Worm (Caenorhabditis elegans) whole organism, L4 larva: ENCODE data around the gene sri-28.

Experiments used
- D1046.2 ChIP-seq: fragments of 200-800 bp; sonication (Bioruptor generic); IDR thresholded peaks from 2 replicates; pipeline ENCODE4 v1.3.6; 2022; ENCODE audit warnings: missing genetic modification characterization, missing compliant biosample characterization
- F26F4.8 ChIP-seq: fragments of 200-800 bp; sonication (Bioruptor generic); conservative IDR thresholded peaks from 2 replicates; pipeline ENCODE4 v1.3.6; 2022; ENCODE audit warnings: missing genetic modification characterization, missing compliant biosample characterization
- F37D6.2 ChIP-seq: sonication (generic microtip); optimal IDR thresholded peaks from 2 replicates; lab custom pipeline; 2016; ENCODE audit warnings: mild to moderate bottlenecking, missing genetic modification characterization, missing compliant biosample characterization
- T26A8.4 ChIP-seq: fragments of 200-800 bp; sonication (Bioruptor generic); IDR thresholded peaks from 2 replicates; pipeline ENCODE4 v1.3.6; 2022; ENCODE audit warnings: missing genetic modification characterization, missing compliant biosample characterization
- Y48G9A.11 ChIP-seq: fragments of 200-800 bp; sonication (Bioruptor generic); IDR thresholded peaks from 2 replicates; pipeline ENCODE4 v1.3.6; 2022; ENCODE audit warnings: missing genetic modification reagents, missing genetic modification characterization, missing compliant biosample characterization
- ama-1 ChIP-seq: fragments of 150-350 bp; optimal IDR thresholded peaks from 2 replicates; lab custom pipeline; 2014; ENCODE audit warnings: inconsistent platforms, mixed read lengths
- cey-2 ChIP-seq: sonication (generic microtip); optimal IDR thresholded peaks from 3 replicates; lab custom pipeline; 2017; ENCODE audit warnings: missing genetic modification characterization, mild to moderate bottlenecking, missing compliant biosample characterization, antibody characterized with exemption, borderline replicate concordance; ENCODE audit not compliant: insufficient read depth
- daf-12 ChIP-seq: fragments of 150-350 bp; optimal IDR thresholded peaks from 2 replicates; lab custom pipeline; 2014; ENCODE audit warnings: missing biosample characterization, missing genetic modification reagents, missing genetic modification characterization
- daf-8 ChIP-seq: fragments of 200-800 bp; sonication (Bioruptor generic); IDR thresholded peaks from 2 replicates; pipeline ENCODE4 v1.3.6; 2022; ENCODE audit warnings: missing genetic modification characterization, missing compliant biosample characterization
- dmd-8 ChIP-seq: fragments of 200-800 bp; sonication (Bioruptor generic); IDR thresholded peaks from 2 replicates; pipeline ENCODE4 v1.3.6; 2022; ENCODE audit warnings: missing genetic modification characterization, missing compliant biosample characterization
- duxl-1 ChIP-seq: sonication (generic microtip); optimal IDR thresholded peaks from 2 replicates; lab custom pipeline; 2016; ENCODE audit warnings: mild to moderate bottlenecking, missing genetic modification characterization, moderate library complexity, missing compliant biosample characterization; ENCODE audit not compliant: poor library complexity
- egl-43 ChIP-seq: fragments of 200-800 bp; sonication (Bioruptor generic); IDR thresholded peaks from 2 replicates; pipeline ENCODE4 v1.3.6; 2022; ENCODE audit warnings: missing genetic modification reagents, missing genetic modification characterization, missing compliant biosample characterization
- fos-1 ChIP-seq: fragments of 150-350 bp; optimal IDR thresholded peaks from 2 replicates; lab custom pipeline; 2014; ENCODE audit warnings: missing biosample characterization, missing genetic modification characterization
- hif-1 ChIP-seq, 2 experiments: sonication (generic microtip); optimal IDR thresholded peaks; 2 replicates each; lab custom pipeline; 2016 to 2017; ENCODE audit warnings: missing compliant biosample characterization in 2 of 2, missing genetic modification characterization in 2 of 2, missing genetic modification reagents in 2 of 2, missing genotype in 2 of 2, mild to moderate bottlenecking in 1 of 2
- hmg-1.1 ChIP-seq: fragments of 200-800 bp; sonication (Bioruptor generic); IDR thresholded peaks from 2 replicates; pipeline ENCODE4 v1.3.6; 2022; ENCODE audit warnings: missing genetic modification reagents, missing genetic modification characterization, missing compliant biosample characterization
- lim-7 ChIP-seq: fragments of 200-800 bp; sonication (Bioruptor generic); IDR thresholded peaks from 2 replicates; pipeline ENCODE4 v1.3.6; 2022; ENCODE audit warnings: missing genetic modification characterization, missing compliant biosample characterization
- lin-1 ChIP-seq: fragments of 200-800 bp; sonication (Bioruptor generic); IDR thresholded peaks from 2 replicates; pipeline ENCODE4 v1.3.6; 2022; ENCODE audit warnings: missing genetic modification reagents, missing genetic modification characterization, missing compliant biosample characterization
- lin-39 ChIP-seq: fragments of 150-350 bp; optimal IDR thresholded peaks from 2 replicates; lab custom pipeline; 2014; ENCODE audit warnings: missing biosample characterization, missing genetic modification reagents, missing genetic modification characterization
- mep-1 ChIP-seq: fragments of 150-350 bp; sonication (generic microtip); optimal IDR thresholded peaks from 3 replicates; lab custom pipeline; 2014; ENCODE audit warnings: missing biosample characterization, missing genetic modification characterization
- mxl-2 ChIP-seq: fragments of 200-800 bp; sonication (Bioruptor generic); conservative IDR thresholded peaks from 2 replicates; pipeline ENCODE4 v1.3.6; 2022; ENCODE audit warnings: missing genetic modification reagents, missing genetic modification characterization, missing compliant biosample characterization
- nhr-10 ChIP-seq: fragments of 150-350 bp; optimal IDR thresholded peaks from 2 replicates; lab custom pipeline; 2014; ENCODE audit warnings: missing biosample characterization, missing genetic modification characterization
- nhr-41 ChIP-seq: fragments of 200-800 bp; sonication (Bioruptor generic); IDR thresholded peaks from 2 replicates; pipeline ENCODE4 v1.3.6; 2022; ENCODE audit warnings: missing genetic modification reagents, missing genetic modification characterization, missing compliant biosample characterization
- nhr-48 ChIP-seq: sonication (generic microtip); optimal IDR thresholded peaks from 2 replicates; lab custom pipeline; 2016; ENCODE audit warnings: mild to moderate bottlenecking, missing genetic modification characterization, missing compliant biosample characterization
- php-3 ChIP-seq: fragments of 200-800 bp; sonication (Bioruptor generic); IDR thresholded peaks from 2 replicates; pipeline ENCODE4 v1.3.6; 2022; ENCODE audit warnings: missing genetic modification reagents, missing genetic modification characterization, missing compliant biosample characterization
- rbr-2 ChIP-seq: sonication (generic microtip); optimal IDR thresholded peaks from 2 replicates; lab custom pipeline; 2016; ENCODE audit warnings: missing genotype, missing genetic modification characterization, missing compliant biosample characterization
- set-16 ChIP-seq: fragments of 200-800 bp; sonication (Bioruptor generic); IDR thresholded peaks from 2 replicates; pipeline ENCODE4 v1.3.6; 2022; ENCODE audit warnings: missing genetic modification reagents, missing genetic modification characterization, missing compliant biosample characterization
- spr-3 ChIP-seq: fragments of 200-800 bp; sonication (Bioruptor generic); optimal IDR thresholded peaks from 2 replicates; lab custom pipeline; 2018; ENCODE audit warnings: mild to moderate bottlenecking, missing genetic modification characterization, missing compliant biosample characterization
- unc-130 ChIP-seq: sonication (generic microtip); optimal IDR thresholded peaks from 2 replicates; lab custom pipeline; 2016; ENCODE audit warnings: missing genetic modification reagents, missing genetic modification characterization, missing compliant biosample characterization
- unc-39 ChIP-seq: sonication (generic microtip); optimal IDR thresholded peaks from 2 replicates; lab custom pipeline; 2017; ENCODE audit warnings: missing biosample characterization, missing genetic modification characterization
- unc-62 ChIP-seq, 3 experiments: fragments of 150-350 bp in 1 of 3; sonication (generic microtip); optimal IDR thresholded peaks in 2 of 3; peaks in 1 of 3; 1 replicate in 1 of 3; 2 replicates in 2 of 3; lab custom pipeline; 2014 to 2017; ENCODE audit warnings: missing biosample characterization in 3 of 3, missing genetic modification characterization in 3 of 3, missing genetic modification reagents in 3 of 3, missing genotype in 1 of 3

The sri-28 gene

DNA sequence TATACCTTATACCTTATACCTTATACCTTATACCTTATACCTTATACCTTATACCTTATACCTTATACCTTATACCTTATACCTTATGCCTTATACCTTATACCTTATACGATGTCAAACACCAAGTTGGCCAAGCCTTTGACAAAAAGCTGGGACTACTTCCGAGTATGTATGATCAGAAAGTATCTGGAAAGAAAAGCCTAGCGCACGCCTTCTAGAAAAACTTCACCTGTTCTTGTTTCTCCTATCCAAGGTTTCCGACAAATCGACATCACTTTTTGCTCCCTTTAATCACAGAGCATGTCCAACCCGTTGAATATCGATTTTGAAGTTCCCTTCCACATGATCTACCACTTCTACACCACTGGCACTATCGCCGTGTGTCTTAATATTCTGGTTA, at the start of gene sri-28:
sri-28 (plus strand) TSS at position 301 of the 400 bp plus-strand sequence.
- TF ChIP-seq lin-1 (GFP tag; lab: Robert Waterston, UW) = no peak
- no peak for TF ChIP-seq spr-3 (GFP tag; lab: Kevin White, UChicago)
- no peak for TF ChIP-seq daf-8 (GFP tag; lab: Robert Waterston, UW)

DNA sequence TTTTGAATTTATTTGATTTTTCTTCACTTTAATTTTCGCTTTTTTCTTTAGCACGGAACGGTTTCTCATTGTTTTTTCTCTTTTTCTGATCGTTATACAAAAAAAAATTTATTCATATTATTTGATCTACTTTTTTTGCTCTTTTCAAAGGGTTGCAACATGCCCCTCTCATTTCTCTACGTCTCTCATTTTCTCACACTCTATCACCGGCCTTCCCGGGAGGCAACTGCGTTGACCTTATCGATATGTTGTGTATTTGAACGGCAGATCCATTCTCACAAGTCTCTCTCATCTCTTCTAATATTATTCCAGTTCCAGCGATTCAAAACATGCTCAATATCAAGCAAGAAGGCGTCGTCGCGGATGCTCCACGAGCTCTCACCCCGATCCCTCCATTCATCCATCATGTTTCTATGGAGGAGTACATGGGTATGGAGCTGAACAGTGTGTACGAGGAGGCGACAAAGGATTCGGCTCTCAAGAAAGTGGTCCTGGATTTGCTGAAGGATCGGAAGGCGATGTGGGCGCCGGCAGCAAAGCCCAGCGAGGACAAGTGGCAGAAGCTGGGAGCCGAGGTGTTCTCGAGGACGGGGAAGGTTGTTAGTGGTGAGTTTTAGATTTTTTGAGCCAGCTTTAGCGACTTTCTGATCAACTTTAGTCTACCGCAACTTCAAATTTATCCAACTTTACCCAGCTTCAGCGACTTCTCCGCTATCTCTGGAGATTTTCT, 47.8 kb upstream of the sri-28 start, which contains the start of gene lido-9:
lido-9 (plus strand) TSS at position 234 of the 730 bp plus-strand sequence.
- TF ChIP-seq D1046.2 (GFP tag; lab: Robert Waterston, UW) = no peak
- no peak for TF ChIP-seq F26F4.8
- no peak for TF ChIP-seq unc-39 (tag; lab: Kevin White, UChicago)
- TF ChIP-seq duxl-1 (tag; lab: Kevin White, UChicago) = peak; percentile 38
- no peak for TF ChIP-seq nhr-48 (tag; lab: Kevin White, UChicago)
- TF ChIP-seq php-3 (GFP tag; lab: Robert Waterston, UW) = no peak
- TF ChIP-seq cey-2 (tag; lab: Kevin White, UChicago) = no peak
- no peak for TF ChIP-seq nhr-41 (GFP tag; lab: Robert Waterston, UW)
- no peak for TF ChIP-seq Y48G9A.11 (GFP tag; lab: Robert Waterston, UW)
- TF ChIP-seq hmg-1.1 (GFP tag; lab: Robert Waterston, UW) = no peak
- TF ChIP-seq fos-1 (tag; lab: Kevin White, UChicago) = no peak
- no peak for TF ChIP-seq T26A8.4 (GFP tag; lab: Robert Waterston, UW)
- TF ChIP-seq lin-39 = no peak
- TF ChIP-seq hif-1 (tag; optimal IDR thresholded peaks at IDR 0.05; lab: Kevin White, UChicago) = no peak
- peak; percentile 67 for TF ChIP-seq set-16 (GFP tag; lab: Robert Waterston, UW)
- TF ChIP-seq dmd-8 (GFP tag; lab: Robert Waterston, UW) = 0 out of 2 replicates have a peak, but pooled peaks have one; percentile 4
- no peak for TF ChIP-seq nhr-10 (tag; lab: Kevin White, UChicago)

DNA sequence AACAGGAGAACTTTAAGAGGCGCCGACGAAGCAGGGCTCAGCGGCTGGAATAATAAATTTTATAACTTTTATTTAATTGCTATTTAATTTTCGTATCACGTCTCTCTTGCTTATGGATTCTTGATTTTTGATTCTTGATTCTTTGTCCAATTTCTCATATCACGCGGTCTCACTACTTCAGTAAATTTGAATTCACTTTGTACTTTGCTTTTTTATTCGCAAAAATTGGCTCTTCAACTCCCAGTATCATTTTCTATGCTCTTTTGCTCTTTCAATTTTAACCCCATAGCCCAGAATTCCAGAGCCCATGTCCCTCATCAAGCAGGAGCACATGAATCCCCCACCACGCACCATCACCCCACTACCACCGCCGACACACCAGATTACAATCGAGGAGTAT, 46.3 kb upstream of the sri-28 start, which contains the start of gene lido-10:
lido-10 (plus strand) TSS at position 301 of the 400 bp plus-strand sequence.
- no peak for TF ChIP-seq daf-12 (tag; lab: Kevin White, UChicago)
- TF ChIP-seq unc-62 (GFP tag; optimal IDR thresholded peaks at IDR 0.05 in 1 of 2; lab: Kevin White, UChicago) = no peak
- no peak for TF ChIP-seq unc-62 (tag; optimal IDR thresholded peaks at IDR 0.05; lab: Kevin White, UChicago)

DNA sequence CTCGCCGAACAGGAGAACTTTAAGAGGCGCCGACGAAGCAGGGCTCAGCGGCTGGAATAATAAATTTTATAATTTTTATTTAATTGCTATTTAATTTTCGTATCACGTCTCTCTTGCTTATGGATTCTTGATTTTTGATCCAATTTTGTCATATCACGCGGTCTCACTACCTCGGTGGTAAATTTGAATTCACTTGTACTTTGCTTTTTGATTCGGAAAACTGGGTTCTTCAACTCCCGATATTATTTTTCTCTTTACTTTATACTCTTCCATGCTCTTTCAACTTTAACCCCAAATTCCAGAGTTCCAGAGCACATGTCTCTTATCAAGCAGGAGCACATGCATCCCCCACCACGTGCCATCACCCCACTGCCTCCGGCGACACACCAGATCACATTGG, 44.8 kb upstream of the sri-28 start, which contains the start of gene lido-11:
lido-11 (plus strand) TSS at position 301 of the 400 bp plus-strand sequence.
- TF ChIP-seq unc-130 (no peak), mep-1 (tag; lab: Kevin White, UChicago) (no peak), mxl-2 (GFP tag; lab: Robert Waterston, UW) (no peak), rbr-2 (tag; lab: Kevin White, UChicago) (no peak), lim-7 (GFP tag; lab: Robert Waterston, UW) (no peak), ama-1 (lab: Kevin White, UChicago) (no peak)

DNA sequence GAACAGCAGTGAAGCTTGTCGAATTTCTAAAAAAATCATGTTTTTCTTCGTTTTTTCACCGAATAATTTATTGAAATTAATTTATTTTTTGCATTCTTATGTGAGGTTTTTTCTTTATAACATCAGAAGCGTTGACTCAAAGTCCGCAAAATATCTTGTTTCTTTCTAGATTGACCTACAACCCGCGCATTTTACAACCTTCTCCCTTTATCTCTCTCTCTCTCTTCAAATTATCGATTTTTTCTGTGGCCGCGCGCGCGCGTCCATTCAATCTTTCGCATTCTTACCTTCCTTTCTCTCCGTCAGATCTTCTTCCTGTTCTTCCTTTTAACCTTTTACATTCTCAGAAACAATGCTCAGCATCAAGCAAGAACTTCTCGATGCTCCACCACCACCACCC, 43.0 kb upstream of the sri-28 start, which contains the start of gene lido-12:
lido-12 (plus strand) TSS at position 301 of the 400 bp plus-strand sequence.
- TF ChIP-seq F37D6.2 (tag; lab: Kevin White, UChicago) (no peak), egl-43 (no peak)
- TF ChIP-seq, all 104 proteins: peak for 0
